Fruit fly (Drosophila melanogaster) whole organism, embryonic: ENCODE measurements around the gene CG31988.

Experiments
- CG10267 ChIP-seq: fragments of 200-800 bp; sonication (Bioruptor generic); optimal IDR thresholded peaks from 2 replicates; lab custom pipeline; 2018; ENCODE audit warnings: missing biosample characterization, mild to moderate bottlenecking, missing genetic modification characterization, moderate library complexity
- CG10565 ChIP-seq: fragments of 200-800 bp; sonication (Bioruptor generic); optimal IDR thresholded peaks from 3 replicates; lab custom pipeline; 2016; ENCODE audit warnings: missing biosample characterization, mild to moderate bottlenecking, missing genetic modification characterization
- CG10654 ChIP-seq: fragments of 200-800 bp; sonication (Bioruptor generic); optimal IDR thresholded peaks from 2 replicates; lab custom pipeline; 2016; ENCODE audit warnings: missing biosample characterization, missing genetic modification characterization
- CG11247 ChIP-seq: fragments of 200-800 bp; sonication (Bioruptor generic); IDR thresholded peaks from 2 replicates; pipeline ENCODE4 v1.3.6; 2022; ENCODE audit warnings: missing biosample characterization, missing genetic modification characterization
- CG11504 ChIP-seq: fragments of 200-800 bp; sonication (Bioruptor generic); optimal IDR thresholded peaks from 3 replicates; lab custom pipeline; 2019; ENCODE audit warnings: missing biosample characterization, mild to moderate bottlenecking, missing genetic modification characterization, moderate library complexity
- CG1233 ChIP-seq: fragments of 200-800 bp; sonication (Bioruptor generic); optimal IDR thresholded peaks from 4 replicates; lab custom pipeline; 2018; ENCODE audit warnings: missing biosample characterization, mild to moderate bottlenecking, missing genetic modification characterization
- CG14860 ChIP-seq: fragments of 200-800 bp; sonication (Bioruptor generic); IDR thresholded peaks from 3 replicates; pipeline ENCODE4 v1.3.6; 2022; ENCODE audit warnings: missing biosample characterization, missing genetic modification characterization; ENCODE audit not compliant: partially characterized antibody
- CG14965 ChIP-seq: fragments of 200-800 bp; sonication (Bioruptor generic); optimal IDR thresholded peaks from 2 replicates; lab custom pipeline; 2016; ENCODE audit warnings: missing biosample characterization, missing genetic modification characterization, borderline replicate concordance
- CG15011 ChIP-seq: fragments of 200-800 bp; sonication (Bioruptor generic); optimal IDR thresholded peaks from 3 replicates; lab custom pipeline; 2018; ENCODE audit warnings: missing biosample characterization, mild to moderate bottlenecking, missing genetic modification characterization
- CG15073 ChIP-seq: fragments of 200-800 bp; sonication (Bioruptor generic); optimal IDR thresholded peaks from 2 replicates; lab custom pipeline; 2016; ENCODE audit warnings: missing biosample characterization, missing genetic modification characterization
- CG16863 ChIP-seq: fragments of 200-800 bp; sonication (Bioruptor generic); optimal IDR thresholded peaks from 3 replicates; lab custom pipeline; 2016; ENCODE audit warnings: missing biosample characterization, missing genetic modification characterization
- CG2120 ChIP-seq: fragments of 200-800 bp; sonication (Bioruptor generic); optimal IDR thresholded peaks from 3 replicates; lab custom pipeline; 2016; ENCODE audit warnings: missing biosample characterization, missing genetic modification characterization
- CG2202 ChIP-seq: fragments of 200-800 bp; sonication (Bioruptor generic); optimal IDR thresholded peaks from 2 replicates; lab custom pipeline; 2018; ENCODE audit warnings: missing biosample characterization, mild to moderate bottlenecking, missing genetic modification characterization
- CG2678 ChIP-seq: fragments of 200-800 bp; sonication (Bioruptor generic); optimal IDR thresholded peaks from 3 replicates; lab custom pipeline; 2019; ENCODE audit warnings: missing biosample characterization, mild to moderate bottlenecking, missing genetic modification characterization, moderate library complexity
- CG30403 ChIP-seq: fragments of 200-800 bp; sonication (Bioruptor generic); optimal IDR thresholded peaks from 3 replicates; lab custom pipeline; 2016; ENCODE audit warnings: missing biosample characterization, missing genetic modification characterization
- CG3281 ChIP-seq: fragments of 200-800 bp; sonication (Bioruptor generic); optimal IDR thresholded peaks from 3 replicates; lab custom pipeline; 2017; ENCODE audit warnings: missing biosample characterization, mild to moderate bottlenecking, missing genetic modification characterization
- CG3847 ChIP-seq: fragments of 200-800 bp; sonication (Bioruptor generic); IDR thresholded peaks from 2 replicates; pipeline ENCODE4 v1.3.6; 2022; ENCODE audit warnings: missing biosample characterization, missing genetic modification characterization
- CG6175 ChIP-seq: fragments of 200-800 bp; sonication (Bioruptor generic); IDR thresholded peaks from 3 replicates; pipeline ENCODE4 v1.3.6; 2022; ENCODE audit warnings: missing biosample characterization, missing genetic modification characterization
- CG6854 ChIP-seq: fragments of 200-800 bp; sonication (Bioruptor generic); optimal IDR thresholded peaks from 3 replicates; lab custom pipeline; 2017; ENCODE audit warnings: missing biosample characterization, mild to moderate bottlenecking, missing genetic modification characterization
- CG7556 ChIP-seq: fragments of 200-800 bp; sonication (Bioruptor generic); optimal IDR thresholded peaks from 2 replicates; lab custom pipeline; 2017; ENCODE audit warnings: missing biosample characterization, mild to moderate bottlenecking, missing genetic modification characterization
- CG8089 ChIP-seq: fragments of 200-800 bp; sonication (Bioruptor generic); optimal IDR thresholded peaks from 3 replicates; lab custom pipeline; 2016; ENCODE audit warnings: missing biosample characterization, missing genetic modification characterization
- Camta ChIP-seq: fragments of 200-800 bp; sonication (Bioruptor generic); optimal IDR thresholded peaks from 2 replicates; lab custom pipeline; 2016; ENCODE audit warnings: missing biosample characterization, missing genetic modification characterization
- CrebB ChIP-seq: fragments of 200-800 bp; sonication (Bioruptor generic); optimal IDR thresholded peaks from 3 replicates; lab custom pipeline; 2018; ENCODE audit warnings: missing biosample characterization, mild to moderate bottlenecking, missing genetic modification characterization
- D ChIP-seq, 2 experiments: fragments of 200-800 bp in 1 of 2; fragments of >200 bp in 1 of 2; sonication (Bioruptor generic) in 1 of 2; optimal IDR thresholded peaks; 2 replicates in 1 of 2; 3 replicates in 1 of 2; lab custom pipeline; 2017; ENCODE audit warnings: mild to moderate bottlenecking in 1 of 2, missing biosample characterization in 1 of 2, missing genetic modification characterization in 1 of 2, missing genetic modification reagents in 1 of 2
- D19B ChIP-seq: fragments of 200-800 bp; sonication (Bioruptor generic); optimal IDR thresholded peaks from 2 replicates; lab custom pipeline; 2017; ENCODE audit warnings: missing biosample characterization, mild to moderate bottlenecking, missing genetic modification characterization
- Dek ChIP-seq: fragments of 200-800 bp; sonication (Bioruptor generic); optimal IDR thresholded peaks from 3 replicates; lab custom pipeline; 2019; ENCODE audit warnings: missing biosample characterization, mild to moderate bottlenecking, missing genetic modification characterization, moderate library complexity
- E2f2 ChIP-seq: fragments of 200-800 bp; sonication (Bioruptor generic); IDR thresholded peaks from 2 replicates; pipeline ENCODE4 v1.3.6; 2022; ENCODE audit warnings: missing biosample characterization, missing genetic modification characterization
- H15 ChIP-seq: fragments of 200-800 bp; sonication (Bioruptor generic); IDR thresholded peaks from 3 replicates; pipeline ENCODE4 v1.3.6; 2022; ENCODE audit warnings: missing biosample characterization, missing genetic modification characterization
- HLH54F ChIP-seq: fragments of 200-800 bp; sonication (Bioruptor generic); optimal IDR thresholded peaks from 3 replicates; lab custom pipeline; 2016; ENCODE audit warnings: missing biosample characterization, missing genetic modification characterization
- Med ChIP-seq: fragments of 200-800 bp; sonication (Bioruptor generic); peaks from one replicate; lab custom pipeline; 2016; ENCODE audit warnings: missing biosample characterization, missing genetic modification characterization, mild to moderate bottlenecking, inconsistent platforms, moderate library complexity
- NC2β ChIP-seq: fragments of 200-800 bp; sonication (Bioruptor generic); optimal IDR thresholded peaks from 2 replicates; lab custom pipeline; 2016; ENCODE audit warnings: missing biosample characterization, missing genetic modification characterization
- NFAT ChIP-seq: fragments of 200-800 bp; sonication (Bioruptor generic); IDR thresholded peaks from 2 replicates; pipeline ENCODE4 v1.3.6; 2022; ENCODE audit warnings: missing biosample characterization, missing genetic modification characterization
- Nf-YC ChIP-seq: fragments of 200-800 bp; optimal IDR thresholded peaks from 3 replicates; lab custom pipeline; 2019; ENCODE audit warnings: missing biosample characterization, mild to moderate bottlenecking, missing genetic modification characterization, moderate library complexity
- YL-1 ChIP-seq: fragments of 200-800 bp; sonication (Bioruptor generic); optimal IDR thresholded peaks from 3 replicates; lab custom pipeline; 2017; ENCODE audit warnings: missing biosample characterization, mild to moderate bottlenecking, missing genetic modification characterization
- bcd ChIP-seq: fragments of 200-800 bp; sonication (Bioruptor generic); optimal IDR thresholded peaks from 2 replicates; lab custom pipeline; 2017; ENCODE audit warnings: missing biosample characterization, mild to moderate bottlenecking, missing genetic modification characterization
- br ChIP-seq: fragments of >200 bp; optimal IDR thresholded peaks from 2 replicates; lab custom pipeline; 2017
- cas ChIP-seq: fragments of 200-800 bp; sonication (Bioruptor generic); IDR thresholded peaks from 2 replicates; pipeline ENCODE4 v1.3.6; 2022; ENCODE audit warnings: missing biosample characterization, missing genetic modification characterization
- cg ChIP-seq: fragments of 200-800 bp; sonication (Bioruptor generic); optimal IDR thresholded peaks from 3 replicates; lab custom pipeline; 2019; ENCODE audit warnings: missing biosample characterization, mild to moderate bottlenecking, missing genetic modification characterization, moderate library complexity
- ewg ChIP-seq: fragments of 200-800 bp; sonication (Bioruptor generic); optimal IDR thresholded peaks from 3 replicates; lab custom pipeline; 2017; ENCODE audit warnings: mild to moderate bottlenecking, missing biosample characterization, missing genetic modification reagents, missing genetic modification characterization
- fd102C ChIP-seq: fragments of 200-800 bp; sonication (Bioruptor generic); optimal IDR thresholded peaks from 2 replicates; lab custom pipeline; 2018; ENCODE audit warnings: missing biosample characterization, mild to moderate bottlenecking, missing genetic modification characterization, moderate library complexity
- fd64A ChIP-seq: fragments of 200-800 bp; sonication (Bioruptor generic); optimal IDR thresholded peaks from 3 replicates; lab custom pipeline; 2018; ENCODE audit warnings: missing biosample characterization, mild to moderate bottlenecking, missing genetic modification characterization
- hb ChIP-seq: fragments of 200-800 bp; sonication (Bioruptor generic); IDR thresholded peaks from 3 replicates; pipeline ENCODE4 v1.3.6; 2022; ENCODE audit warnings: missing biosample characterization, missing genetic modification characterization; ENCODE audit not compliant: partially characterized antibody
- insv ChIP-seq, 2 experiments: fragments of 200-800 bp; sonication (Bioruptor generic); optimal IDR thresholded peaks; 3 replicates each; lab custom pipeline; 2016 to 2018; ENCODE audit warnings: missing biosample characterization in 2 of 2, missing genetic modification characterization in 2 of 2
- jumu ChIP-seq: fragments of 200-800 bp; sonication (Bioruptor generic); optimal IDR thresholded peaks from 3 replicates; lab custom pipeline; 2016; ENCODE audit warnings: missing biosample characterization, missing genetic modification characterization
- lilli ChIP-seq: fragments of 200-800 bp; sonication (Bioruptor generic); optimal IDR thresholded peaks from 3 replicates; lab custom pipeline; 2016; ENCODE audit warnings: missing biosample characterization, missing genetic modification characterization
- mld ChIP-seq: fragments of 200-800 bp; sonication (Bioruptor generic); IDR thresholded peaks from 3 replicates; pipeline ENCODE4 v1.3.6; 2022; ENCODE audit warnings: missing biosample characterization, missing genetic modification characterization; ENCODE audit not compliant: partially characterized antibody
- sc ChIP-seq, 3 experiments: fragments of >200 bp in 2 of 3; fragments of 200-800 bp in 1 of 3; sonication (Bioruptor generic) in 1 of 3; optimal IDR thresholded peaks; 2 replicates in 2 of 3; 3 replicates in 1 of 3; lab custom pipeline; 2017; ENCODE audit warnings: mild to moderate bottlenecking in 1 of 3, missing biosample characterization in 1 of 3, missing genetic modification characterization in 1 of 3, missing genetic modification reagents in 1 of 3
- toy ChIP-seq: fragments of 200-800 bp; sonication (Bioruptor generic); IDR thresholded peaks from 2 replicates; pipeline ENCODE4 v1.3.6; 2022; ENCODE audit warnings: missing biosample characterization, missing genetic modification characterization
- vfl ChIP-seq: fragments of 200-800 bp; sonication (Bioruptor generic); optimal IDR thresholded peaks from 2 replicates; lab custom pipeline; 2016; ENCODE audit warnings: missing biosample characterization, missing genetic modification characterization
- z ChIP-seq: fragments of 200-800 bp; sonication (Bioruptor generic); IDR thresholded peaks from 3 replicates; pipeline ENCODE4 v1.3.6; 2022; ENCODE audit warnings: missing biosample characterization, missing genetic modification characterization

CG31988 gene

DNA sequence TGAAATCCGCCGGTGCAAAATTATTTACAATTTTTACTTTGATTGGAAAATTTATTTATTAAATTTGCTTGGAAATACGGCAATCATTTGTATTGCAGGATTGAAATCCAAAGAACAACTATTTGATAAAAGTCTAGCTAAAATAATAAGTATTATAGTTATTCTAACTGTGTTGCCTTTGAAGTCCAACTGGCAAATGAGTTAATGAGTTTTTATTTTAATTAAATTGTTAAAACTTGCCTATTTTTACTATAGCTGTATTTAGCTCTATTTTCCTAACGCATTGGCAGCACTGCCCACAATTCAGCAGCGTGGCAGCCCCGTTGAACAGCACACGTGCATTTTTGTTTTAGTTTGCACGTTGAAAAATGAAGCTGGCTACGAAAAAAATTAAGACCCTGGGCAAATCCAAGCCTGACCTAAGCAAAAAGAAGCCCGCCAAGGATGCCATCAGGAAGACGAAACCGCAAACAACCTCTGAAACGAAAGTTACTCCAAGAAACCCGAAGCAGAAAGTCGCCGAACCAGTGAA lies 39.2 kb downstream of the CG31988 start, which contains the start of gene Noc2 (continued):
- TF ChIP-seq cas (GFP tag; lab: Robert Waterston, UW) (no peak), CG7556 (GFP tag; lab: Kevin White, UChicago) (no peak), mld (GFP tag; lab: Robert Waterston, UW) (no peak), CG30403 (GFP tag; lab: Kevin White, UChicago) (peak; percentile 63), br (lab: Kevin White, UChicago) (no peak), CG2678 (peak; percentile 67), insv (GFP tag; optimal IDR thresholded peaks at IDR 0.05; lab: Kevin White, UChicago) (no peak), ewg (GFP tag; lab: Kevin White, UChicago) (peak; percentile 21), hb (GFP tag; lab: Robert Waterston, UW) (no peak), CG11247 (0 out of 2 replicates have a peak, but pooled peaks have one; percentile 4), lilli (peak; percentile 52), jumu (GFP tag; lab: Kevin White, UChicago) (peak; percentile 1), HLH54F (GFP tag; lab: Kevin White, UChicago) (peak; percentile 29), CG14965 (GFP tag; lab: Kevin White, UChicago) (no peak), CG14860 (GFP tag; lab: Robert Waterston, UW) (no peak), NFAT (GFP tag; lab: Robert Waterston, UW) (peak; percentile 44; the same call in 1 of the 2 replicates), CG8089 (GFP tag; lab: Kevin White, UChicago) (no peak), Dek (no peak), D (optimal IDR thresholded peaks at IDR 0.05; lab: Kevin White, UChicago) (no peak), D (GFP tag; optimal IDR thresholded peaks at IDR 0.05; lab: Kevin White, UChicago) (peak; percentile 29), CG15073 (GFP tag; lab: Kevin White, UChicago) (no peak), CG10565 (GFP tag; lab: Kevin White, UChicago) (no peak), sc (optimal IDR thresholded peaks at IDR 0.05; lab: Kevin White, UChicago) (no peak), sc (GFP tag; optimal IDR thresholded peaks at IDR 0.05; lab: Kevin White, UChicago) (peak; percentile 6), CG10654 (GFP tag; lab: Kevin White, UChicago) (no peak), CrebB (tag; lab: Kevin White, UChicago) (no peak), CG10267 (peak; percentile 37), CG11504 (tag; lab: Kevin White, UChicago) (peak; percentile 56), YL-1 (GFP tag; lab: Kevin White, UChicago) (peak; percentile 46), fd64A (GFP tag; lab: Kevin White, UChicago) (no peak), bcd (peak; percentile 37), fd102C (GFP tag; lab: Kevin White, UChicago) (no peak), CG3847 (peak; percentile 54), Med (GFP tag; lab: Kevin White, UChicago) (peak; percentile 84), cg (GFP tag; lab: Kevin White, UChicago) (no peak), CG6175 (no peak), Camta (GFP tag; lab: Kevin White, UChicago) (peak; percentile 42), E2f2 (GFP tag; lab: Robert Waterston, UW) (peak; percentile 41; the same call in 1 of the 2 replicates), CG16863 (GFP tag; lab: Kevin White, UChicago) (no peak), CG15011 (no peak), CG6854 (GFP tag; lab: Kevin White, UChicago) (no peak), H15 (GFP tag; lab: Robert Waterston, UW) (peak; percentile 62; the same call in 2 of the 3 replicates), CG3281 (GFP tag; lab: Kevin White, UChicago) (peak; percentile 58), CG2120 (peak; percentile 58), D19B (no peak), Nf-YC (tag; lab: Kevin White, UChicago) (peak; percentile 55), toy (GFP tag; lab: Robert Waterston, UW) (no peak), CG1233 (GFP tag; lab: Kevin White, UChicago) (no peak), NC2β (no peak), vfl (GFP tag; lab: Kevin White, UChicago) (no peak), CG2202 (no peak), z (GFP tag; lab: Robert Waterston, UW) (no peak)
